Worm (Caenorhabditis elegans): Measurements from ENCODE around the gene usp-33.

DNA sequence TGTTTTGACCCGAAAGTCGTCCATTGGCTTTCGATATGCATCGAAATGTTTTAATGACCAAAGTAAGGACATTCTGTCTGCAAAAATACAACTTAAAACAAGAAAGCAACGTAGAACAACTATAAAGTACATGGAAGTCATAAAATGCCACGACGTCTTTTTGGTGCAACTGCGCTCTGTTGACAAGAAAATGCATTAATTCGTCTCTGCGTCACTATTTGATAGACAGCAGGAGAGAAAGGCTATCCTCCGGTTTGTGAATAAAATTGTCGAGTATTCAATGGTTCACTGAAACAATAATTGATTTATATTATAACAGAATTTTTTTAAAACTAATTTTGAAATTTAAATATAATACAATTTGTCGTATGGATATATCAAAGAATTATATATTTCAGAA, 25.3 kb downstream of the usp-33 start, which contains the start of gene ergi-3:
- peak; percentile 47 for TF ChIP-seq snpc-4 (tag; optimal IDR thresholded peaks at IDR 0.05)
- TF ChIP-seq dpl-1 (GFP tag; optimal IDR thresholded peaks at IDR 0.05) = peak in 2 of 3 experiments; percentile 28 to 57
- TF ChIP-seq efl-1 (optimal IDR thresholded peaks at IDR 0.05) = peak; percentile 34 to 51
- TF ChIP-seq efl-1 (GFP tag; optimal IDR thresholded peaks at IDR 0.05 in 1 of 2) = peak; percentile 9 to 77
- TF ChIP-seq elt-3 (tag; optimal IDR thresholded peaks at IDR 0.05) = peak in 2 of 6 experiments; percentile 23 to 48
- TF ChIP-seq nhr-28 (tag; optimal IDR thresholded peaks at IDR 0.05) = no peak
- TF ChIP-seq ztf-11 (tag; optimal IDR thresholded peaks at IDR 0.05) = no peak
- TF ChIP-seq unc-62 (GFP tag; optimal IDR thresholded peaks at IDR 0.05) = no peak
- TF ChIP-seq lsy-2 (tag; optimal IDR thresholded peaks at IDR 0.05) = peak; percentile 47 to 82
- TF ChIP-seq pax-3 (tag; optimal IDR thresholded peaks at IDR 0.05) = no peak
